Worm (Caenorhabditis elegans): ENCODE results near the gene F01D5.7.
"Not testable (repeated sequence)": the region's sequence is repeated elsewhere in the genome, so short reads cannot be mapped to it uniquely, and the experiment has no call there.

Gene F01D5.7

ce11 chrII:13997989-13998388 is 10.5 kb upstream of the F01D5.7 start:
- no peak for TF ChIP-seq ceh-83 (GFP tag; optimal IDR thresholded peaks at IDR 0.05)
- no peak for TF ChIP-seq nhr-28 (tag; optimal IDR thresholded peaks at IDR 0.05)

DNA sequence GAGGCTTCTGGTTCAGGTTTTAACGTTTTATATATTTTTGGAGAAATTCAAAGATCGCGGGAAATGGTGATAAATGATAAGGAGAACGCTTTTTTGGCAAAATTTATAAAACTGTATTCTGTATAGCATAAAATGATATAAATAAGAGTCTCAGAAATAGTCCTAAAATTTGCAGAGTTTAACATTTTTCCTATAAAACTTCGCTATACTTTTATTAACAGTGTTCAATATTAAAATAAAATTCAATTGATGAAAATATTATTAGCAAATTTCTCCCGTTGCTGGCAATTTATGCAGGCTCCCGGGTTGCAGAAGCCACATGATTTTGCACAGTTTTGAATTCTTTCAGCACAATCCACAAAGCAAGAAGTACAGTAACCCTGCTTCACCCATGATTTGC is 9.5 kb upstream of the F01D5.7 start, which contains the start of gene F01D5.2:
TSS of gene F01D5.2 (minus strand) at position 101 of the 400 bp plus-strand sequence.
- no peak for TF ChIP-seq ceh-43 (GFP tag; optimal IDR thresholded peaks at IDR 0.05)
- TF ChIP-seq unc-120 (tag; optimal IDR thresholded peaks at IDR 0.05; ENCODE audit: poor library complexity, severe bottlenecking) = no peak

DNA sequence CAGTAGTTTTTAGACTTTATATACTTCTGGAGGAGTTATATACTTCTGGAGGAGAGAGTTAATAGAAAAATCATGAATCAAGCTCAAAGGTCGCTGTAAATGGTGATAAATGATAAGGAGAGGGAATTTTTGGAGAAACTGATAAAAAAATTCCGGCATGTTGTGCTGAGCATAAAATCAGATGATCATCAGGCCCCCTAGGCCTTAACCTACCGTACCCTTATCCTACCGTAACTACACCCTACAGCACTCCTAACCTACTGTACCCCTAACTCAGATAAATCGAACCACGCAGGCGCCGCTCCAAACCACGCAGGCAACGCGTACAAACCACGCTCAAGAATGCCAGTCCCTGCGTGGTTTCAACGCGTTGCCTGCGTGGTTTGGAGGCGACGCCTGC is 8.4 kb upstream of the F01D5.7 start, which contains the start of gene F01D5.3:
TSS of gene F01D5.3 (minus strand) at position 101 of the 400 bp plus-strand sequence.
- TF ChIP-seq unc-120 (tag; optimal IDR thresholded peaks at IDR 0.05; ENCODE audit: poor library complexity, severe bottlenecking); nhr-2 (tag; optimal IDR thresholded peaks at IDR 0.05); ceh-83 (GFP tag; optimal IDR thresholded peaks at IDR 0.05): not testable (repeated sequence)

ce11 chrII:14002200-14002599 is 6.3 kb upstream of the F01D5.7 start, which contains the start of gene F01D5.5:
Gene F01D5.5 (minus strand): TSS chrII:14002300.
- TF ChIP-seq sem-2 (GFP tag; optimal IDR thresholded peaks at IDR 0.05) (no peak), zip-8 (tag; optimal IDR thresholded peaks at IDR 0.05) (no peak), nhr-12 (tag; optimal IDR thresholded peaks at IDR 0.05) (no peak), unc-62 (GFP tag; optimal IDR thresholded peaks at IDR 0.05) (no peak), pha-4 (tag; optimal IDR thresholded peaks at IDR 0.05) (no peak), unc-39 (tag; optimal IDR thresholded peaks at IDR 0.05) (no peak), hlh-1 (tag; optimal IDR thresholded peaks at IDR 0.05) (no peak), lsy-2 (tag; optimal IDR thresholded peaks at IDR 0.05) (no peak), sptf-1 (tag; optimal IDR thresholded peaks at IDR 0.05) (no peak), unc-120 (tag; optimal IDR thresholded peaks at IDR 0.05; ENCODE audit: poor library complexity, severe bottlenecking) (no peak), drap-1 (GFP tag; optimal IDR thresholded peaks at IDR 0.05) (no peak), cnd-1 (tag; optimal IDR thresholded peaks at IDR 0.05) (no peak), nhr-76 (tag; optimal IDR thresholded peaks at IDR 0.05) (no peak)

DNA sequence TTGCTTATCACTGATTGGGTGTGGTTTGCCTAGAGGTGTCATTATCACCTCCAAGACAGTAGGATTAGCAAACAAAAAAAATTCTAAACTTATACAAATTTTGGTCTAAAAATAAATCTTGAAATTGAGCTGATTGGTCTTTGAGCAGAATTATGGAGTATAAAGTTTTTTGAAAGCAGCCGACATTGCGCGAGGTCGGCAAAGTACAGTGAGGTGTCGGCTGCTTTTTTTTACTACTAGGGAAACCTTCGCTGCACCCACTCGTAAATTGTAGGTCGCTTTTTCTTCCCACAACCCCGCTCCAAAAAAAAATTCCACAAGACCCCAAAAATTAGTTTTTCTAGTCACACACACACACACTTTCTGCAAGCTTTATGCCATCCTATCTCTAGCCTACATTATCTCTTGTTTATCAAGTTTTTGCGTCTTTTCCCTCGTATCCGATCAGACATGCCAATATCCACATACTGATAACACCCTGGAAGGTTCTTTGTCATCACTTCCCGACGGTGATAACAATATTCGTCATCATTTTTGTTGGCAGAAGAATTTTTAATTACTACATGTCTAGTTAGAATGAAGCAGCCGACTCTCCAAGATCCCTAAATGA is 4.5 kb upstream of the F01D5.7 start:
- TF ChIP-seq blmp-1 (tag; optimal IDR thresholded peaks at IDR 0.05) = no peak
- no peak for TF ChIP-seq unc-120 (tag; optimal IDR thresholded peaks at IDR 0.05; ENCODE audit: poor library complexity, severe bottlenecking)
- TF ChIP-seq mls-2 (tag; optimal IDR thresholded peaks at IDR 0.05) = no peak
- TF ChIP-seq elt-3 (tag; optimal IDR thresholded peaks at IDR 0.05) = peak; percentile 68

ce11 chrII:14004770-14005169 is 3.7 kb upstream of the F01D5.7 start:
- TF ChIP-seq ham-2 (GFP tag; optimal IDR thresholded peaks at IDR 0.05) = peak; percentile 53
- no peak for TF ChIP-seq nhr-76 (tag; optimal IDR thresholded peaks at IDR 0.05)

- TF ChIP-seq ham-2 (GFP tag; optimal IDR thresholded peaks at IDR 0.05) = no peak
Observed at ce11 chrII:14005183-14005582, 3.3 kb upstream of the F01D5.7 start.

ce11 chrII:14006210-14006609 is 2.2 kb upstream of the F01D5.7 start, which contains the start of gene F01D5.6:
Gene F01D5.6 (plus strand): TSS chrII:14006510.
- TF ChIP-seq ces-1 (GFP tag; optimal IDR thresholded peaks at IDR 0.05) (no peak), nhr-28 (tag; optimal IDR thresholded peaks at IDR 0.05) (no peak), drap-1 (GFP tag; optimal IDR thresholded peaks at IDR 0.05) (no peak), lin-13 (tag; optimal IDR thresholded peaks at IDR 0.05) (no peak)

Data from whole organism, mixed stage, embryonic.